Worm (Caenorhabditis elegans) whole organism, L3 larva: ENCODE data around the gene T26H10.2.
A peak's percentile ranks its signal among the peaks of the same experiment; 100 is the strongest.

Source experiments
- R02D3.7 ChIP-seq: fragments of 150-350 bp; optimal IDR thresholded peaks from 2 replicates; lab custom pipeline; 2014; ENCODE audit warnings: missing biosample characterization, missing genetic modification characterization
- ZK546.5 ChIP-seq: sonication (generic microtip); optimal IDR thresholded peaks from 2 replicates; lab custom pipeline; 2017; ENCODE audit warnings: missing biosample characterization, missing genetic modification characterization
- aly-2 ChIP-seq: fragments of 150-350 bp; optimal IDR thresholded peaks from 2 replicates; lab custom pipeline; 2014; ENCODE audit warnings: missing biosample characterization, missing genetic modification characterization
- ama-1 ChIP-seq: fragments of 150-350 bp; optimal IDR thresholded peaks from 2 replicates; lab custom pipeline; 2018
- ceh-16 ChIP-seq: sonication (generic microtip); optimal IDR thresholded peaks from 2 replicates; lab custom pipeline; 2017; ENCODE audit warnings: missing biosample characterization, missing genetic modification characterization
- ceh-28 ChIP-seq: fragments of 150-350 bp; optimal IDR thresholded peaks from 2 replicates; lab custom pipeline; 2014; ENCODE audit warnings: missing biosample characterization, missing genetic modification reagents, missing genetic modification characterization
- ceh-82 ChIP-seq: fragments of 150-350 bp; optimal IDR thresholded peaks from 2 replicates; lab custom pipeline; 2014; ENCODE audit warnings: missing biosample characterization, missing genetic modification characterization
- ceh-9 ChIP-seq: sonication (generic microtip); optimal IDR thresholded peaks from 2 replicates; lab custom pipeline; 2018; ENCODE audit warnings: missing biosample characterization, missing genetic modification characterization
- daf-12 ChIP-seq: fragments of 150-350 bp; optimal IDR thresholded peaks from 2 replicates; lab custom pipeline; 2014; ENCODE audit warnings: missing biosample characterization, missing genetic modification reagents, missing genetic modification characterization
- egl-27 ChIP-seq: sonication (generic microtip); optimal IDR thresholded peaks from 4 replicates; lab custom pipeline; 2017; ENCODE audit warnings: missing biosample characterization, missing genetic modification reagents, missing genetic modification characterization
- egl-5 ChIP-seq: fragments of 150-350 bp; optimal IDR thresholded peaks from 2 replicates; lab custom pipeline; 2017; ENCODE audit warnings: missing biosample characterization, missing genetic modification reagents, missing genetic modification characterization, inconsistent platforms
- elt-1 ChIP-seq: fragments of 150-350 bp; optimal IDR thresholded peaks from 2 replicates; lab custom pipeline; 2014; ENCODE audit warnings: missing biosample characterization, missing genetic modification characterization
- elt-2 ChIP-seq: sonication (generic microtip); optimal IDR thresholded peaks from 2 replicates; lab custom pipeline; 2016; ENCODE audit warnings: missing genetic modification reagents, mild to moderate bottlenecking, missing genetic modification characterization, missing compliant biosample characterization
- eor-1 ChIP-seq, 2 experiments: fragments of 150-350 bp; optimal IDR thresholded peaks; 2 replicates each; lab custom pipeline; 2014 to 2018; ENCODE audit warnings: missing biosample characterization in 2 of 2, missing genetic modification characterization in 2 of 2
- fkh-2 ChIP-seq: fragments of 150-350 bp; optimal IDR thresholded peaks from 2 replicates; lab custom pipeline; 2014; ENCODE audit warnings: missing biosample characterization, missing genetic modification reagents, missing genetic modification characterization
- jun-1 ChIP-seq: fragments of 150-350 bp; optimal IDR thresholded peaks from 2 replicates; lab custom pipeline; 2014; ENCODE audit warnings: missing biosample characterization, missing genetic modification reagents, missing genetic modification characterization
- lin-15B ChIP-seq: fragments of 150-350 bp; optimal IDR thresholded peaks from 2 replicates; lab custom pipeline; 2014; ENCODE audit warnings: missing biosample characterization, missing genetic modification characterization
- lsy-12 ChIP-seq: sonication (generic microtip); optimal IDR thresholded peaks from 2 replicates; lab custom pipeline; 2016; ENCODE audit warnings: mild to moderate bottlenecking, missing genetic modification characterization, missing compliant biosample characterization
- mdl-1 ChIP-seq: fragments of 150-350 bp; optimal IDR thresholded peaks from 2 replicates; lab custom pipeline; 2014; ENCODE audit warnings: missing biosample characterization, missing genetic modification characterization
- nfya-1 ChIP-seq: sonication (generic microtip); optimal IDR thresholded peaks from 2 replicates; lab custom pipeline; 2017; ENCODE audit warnings: missing genetic modification characterization, mild to moderate bottlenecking, missing compliant biosample characterization, antibody characterized with exemption, moderate library complexity; ENCODE audit not compliant: insufficient read depth
- nhr-11 ChIP-seq: fragments of 150-350 bp; optimal IDR thresholded peaks from 2 replicates; lab custom pipeline; 2014; ENCODE audit warnings: missing biosample characterization, missing genetic modification characterization
- nhr-12 ChIP-seq: fragments of 150-350 bp; optimal IDR thresholded peaks from 2 replicates; lab custom pipeline; 2014; ENCODE audit warnings: missing biosample characterization, missing genetic modification characterization
- nhr-25 ChIP-seq: sonication (generic microtip); optimal IDR thresholded peaks from 2 replicates; lab custom pipeline; 2017; ENCODE audit warnings: missing biosample characterization, missing genetic modification characterization
- nhr-28 ChIP-seq: fragments of 150-350 bp; optimal IDR thresholded peaks from 2 replicates; lab custom pipeline; 2014; ENCODE audit warnings: missing biosample characterization, missing genetic modification characterization
- nhr-67 ChIP-seq: fragments of 150-350 bp; optimal IDR thresholded peaks from 2 replicates; lab custom pipeline; 2014; ENCODE audit warnings: missing biosample characterization, missing genetic modification characterization
- nhr-76 ChIP-seq: fragments of 150-350 bp; sonication (generic microtip); optimal IDR thresholded peaks from 5 replicates; lab custom pipeline; 2014; ENCODE audit warnings: missing biosample characterization, missing genetic modification characterization
- pqm-1 ChIP-seq: fragments of 150-350 bp; optimal IDR thresholded peaks from 2 replicates; lab custom pipeline; 2017; ENCODE audit warnings: missing biosample characterization, missing genetic modification characterization, inconsistent platforms
- sea-2 ChIP-seq: fragments of 150-350 bp; sonication (generic microtip); optimal IDR thresholded peaks from 4 replicates; lab custom pipeline; 2014; ENCODE audit warnings: missing biosample characterization, missing genetic modification reagents, missing genetic modification characterization
- snpc-4 ChIP-seq: fragments of 150-350 bp; optimal IDR thresholded peaks from 2 replicates; lab custom pipeline; 2014; ENCODE audit warnings: missing biosample characterization, missing genetic modification characterization
- tbx-2 ChIP-seq: sonication (generic microtip); optimal IDR thresholded peaks from 2 replicates; lab custom pipeline; 2016; ENCODE audit warnings: mild to moderate bottlenecking, missing genetic modification characterization, missing compliant biosample characterization
- unc-39 ChIP-seq: sonication (generic microtip); optimal IDR thresholded peaks from 4 replicates; lab custom pipeline; 2017; ENCODE audit warnings: missing biosample characterization, missing genetic modification characterization
- unc-62 ChIP-seq: fragments of 150-350 bp; sonication (generic microtip); optimal IDR thresholded peaks from 4 replicates; lab custom pipeline; 2014; ENCODE audit warnings: missing biosample characterization, missing genetic modification reagents, missing genetic modification characterization
- zag-1 ChIP-seq: fragments of 150-350 bp; optimal IDR thresholded peaks from 2 replicates; lab custom pipeline; 2014; ENCODE audit warnings: missing biosample characterization, missing genetic modification characterization
- ztf-4 ChIP-seq: fragments of 150-350 bp; optimal IDR thresholded peaks from 2 replicates; lab custom pipeline; 2014; ENCODE audit warnings: missing biosample characterization, missing genetic modification characterization

The T26H10.2 gene

ce11 chrV:11424565-11424964 is at the start of gene T26H10.2:
Gene T26H10.2 (minus strand): TSS chrV:11424665.
- TF ChIP-seq ceh-16, result no peak
- no peak for TF ChIP-seq nhr-76
- TF ChIP-seq nhr-67 (tag; lab: Kevin White, UChicago), result no peak
- no peak for TF ChIP-seq snpc-4 (tag; lab: Kevin White, UChicago)
- no peak for TF ChIP-seq daf-12 (tag; lab: Kevin White, UChicago)
- TF ChIP-seq zag-1 (tag; lab: Kevin White, UChicago), result no peak
- no peak for TF ChIP-seq R02D3.7 (tag; lab: Kevin White, UChicago)
- TF ChIP-seq aly-2, result no peak

ce11 chrV:11472209-11472608 is 47.7 kb upstream of the T26H10.2 start, which contains the start of the genes nas-20 and nas-21:
Gene nas-20 (minus strand): TSS chrV:11472309.
Gene nas-21 (plus strand): TSS chrV:11472564.
- TF ChIP-seq eor-1 (tag; optimal IDR thresholded peaks at IDR 0.05; lab: Kevin White, UChicago) (no peak), ceh-28 (no peak), ceh-9 (tag; lab: Kevin White, UChicago) (no peak), jun-1 (tag; lab: Kevin White, UChicago) (no peak)

ce11 chrV:11470210-11470713 is 45.8 kb upstream of the T26H10.2 start, which contains the start of gene aat-6:
Gene aat-6 (minus strand): TSS chrV:11470663.
- TF ChIP-seq jun-1 (tag; lab: Kevin White, UChicago) (peak; percentile 37), pqm-1 (tag; lab: Kevin White, UChicago) (peak; percentile 86), ZK546.5 (tag; lab: Kevin White, UChicago) (no peak), fkh-2 (tag; lab: Kevin White, UChicago) (no peak), ama-1 (lab: Kevin White, UChicago) (no peak), elt-2 (tag; lab: Kevin White, UChicago) (peak; percentile 97)

DNA sequence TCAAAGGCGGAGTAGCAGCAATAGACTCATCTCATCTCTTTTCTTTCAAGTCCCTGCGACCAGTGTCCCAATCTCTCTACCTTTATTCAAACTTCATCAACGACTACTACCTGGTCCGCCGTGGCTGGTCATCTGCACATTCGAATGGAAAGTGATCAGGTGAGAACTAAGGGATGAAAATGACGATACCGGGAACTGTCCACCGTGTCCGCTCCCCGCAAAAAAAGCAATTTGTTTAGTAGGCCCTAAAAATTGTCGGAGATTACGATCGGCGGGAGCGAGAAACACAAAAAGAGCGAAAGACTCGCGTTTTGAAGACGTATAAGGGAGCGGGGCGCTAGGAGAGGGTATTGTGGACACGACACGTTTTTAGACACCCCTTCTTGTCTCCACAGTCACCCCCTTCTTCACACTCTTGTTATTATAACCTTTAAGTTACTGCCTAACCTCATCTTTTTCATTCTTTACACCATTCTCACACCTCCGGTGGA is 38.5 kb upstream of the T26H10.2 start, which contains the start of gene zipt-16:
TSS of gene zipt-16 (plus strand) at position 51 of the 491 bp plus-strand sequence.
- no peak for TF ChIP-seq ceh-82 (tag; lab: Kevin White, UChicago)
- peak; percentile 13 for TF ChIP-seq elt-1 (tag; lab: Kevin White, UChicago)
- TF ChIP-seq, all 47 proteins: peak for 1

- TF ChIP-seq unc-62 (GFP tag; lab: Kevin White, UChicago) (no peak), egl-5 (no peak)
Measured at ce11 chrV:11459255-11459654, 34.8 kb upstream of the T26H10.2 start, which contains the start of gene T11F9.1. Gene T11F9.1 (plus strand): TSS chrV:11459555.

ce11 chrV:11454917-11455316 is 30.5 kb upstream of the T26H10.2 start:
- TF ChIP-seq ztf-4 (no peak), mdl-1 (no peak), nhr-76 (no peak), nhr-25 (tag; lab: Kevin White, UChicago) (no peak), unc-39 (tag; lab: Kevin White, UChicago) (no peak), lsy-12 (tag; lab: Kevin White, UChicago) (no peak), nfya-1 (tag; lab: Kevin White, UChicago) (no peak), nhr-11 (no peak), snpc-4 (tag; lab: Kevin White, UChicago) (no peak), lin-15B (tag; lab: Kevin White, UChicago) (no peak)

DNA sequence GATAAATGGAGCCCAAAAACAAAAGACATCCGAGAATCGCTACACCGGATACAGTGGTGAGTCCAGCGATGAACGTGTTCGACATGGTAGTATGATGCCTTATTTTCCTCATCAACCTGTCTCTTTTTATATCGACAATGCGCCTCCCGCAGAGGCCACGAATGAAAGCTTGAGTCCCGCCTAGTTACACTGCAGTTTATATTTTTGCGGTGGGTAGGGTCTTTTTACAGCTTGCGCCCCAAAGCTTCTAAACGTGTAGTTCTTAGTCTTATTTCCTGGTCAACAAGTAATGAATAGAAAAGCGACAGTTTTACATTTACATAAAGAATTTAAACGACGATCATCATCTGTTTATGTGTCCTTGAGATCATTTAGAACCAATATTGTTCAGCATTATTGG is 25.8 kb upstream of the T26H10.2 start, which contains the start of gene col-156:
TSS of gene col-156 (minus strand) at position 101 of the 400 bp plus-strand sequence.
- no peak for TF ChIP-seq tbx-2 (tag; lab: Kevin White, UChicago)
- no peak for TF ChIP-seq nhr-28 (tag; lab: Kevin White, UChicago)
- TF ChIP-seq egl-27 (tag; lab: Kevin White, UChicago), result no peak
- no peak for TF ChIP-seq egl-5
- TF ChIP-seq nhr-67 (tag; lab: Kevin White, UChicago), result no peak
- no peak for TF ChIP-seq jun-1 (tag; lab: Kevin White, UChicago)
- TF ChIP-seq ceh-9 (tag; lab: Kevin White, UChicago), result no peak
- no peak for TF ChIP-seq ceh-16
- no peak for TF ChIP-seq elt-2 (tag; lab: Kevin White, UChicago)
- TF ChIP-seq nhr-25 (tag; lab: Kevin White, UChicago), result no peak
- TF ChIP-seq ama-1 (lab: Kevin White, UChicago), result no peak
- no peak for TF ChIP-seq sea-2 (GFP tag; lab: Kevin White, UChicago)
- TF ChIP-seq nhr-12, result no peak
